Fruit fly (Drosophila melanogaster): Measurements from ENCODE around the gene Upf1.
A peak's percentile ranks its signal among the peaks of the same experiment; 100 is the strongest.

The Upf1 gene

DNA sequence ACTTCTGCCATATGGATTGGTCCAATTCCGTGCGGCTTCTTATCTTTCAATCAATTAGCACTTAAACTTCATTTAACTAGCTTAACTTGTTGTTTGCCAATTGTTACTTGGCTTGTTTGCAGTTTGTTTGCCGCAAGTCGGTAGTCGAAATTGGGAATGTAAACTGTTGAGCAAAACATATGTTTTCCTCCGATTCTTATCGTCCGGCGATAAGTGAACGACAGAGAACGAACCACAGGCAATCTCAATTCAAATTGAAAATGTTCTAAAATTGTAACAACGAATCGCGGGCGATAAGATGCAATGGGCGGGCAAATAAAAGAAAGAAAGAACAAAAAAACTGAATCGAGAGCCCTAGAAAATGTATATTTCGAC is 46.7 kb downstream of the Upf1 start:
- TF ChIP-seq fkh (GFP tag; optimal IDR thresholded peaks at IDR 0.05): peak; percentile 28
- no peak for TF ChIP-seq Met (GFP tag; optimal IDR thresholded peaks at IDR 0.05)
- TF ChIP-seq Eip78C (GFP tag): peak; percentile 56

DNA sequence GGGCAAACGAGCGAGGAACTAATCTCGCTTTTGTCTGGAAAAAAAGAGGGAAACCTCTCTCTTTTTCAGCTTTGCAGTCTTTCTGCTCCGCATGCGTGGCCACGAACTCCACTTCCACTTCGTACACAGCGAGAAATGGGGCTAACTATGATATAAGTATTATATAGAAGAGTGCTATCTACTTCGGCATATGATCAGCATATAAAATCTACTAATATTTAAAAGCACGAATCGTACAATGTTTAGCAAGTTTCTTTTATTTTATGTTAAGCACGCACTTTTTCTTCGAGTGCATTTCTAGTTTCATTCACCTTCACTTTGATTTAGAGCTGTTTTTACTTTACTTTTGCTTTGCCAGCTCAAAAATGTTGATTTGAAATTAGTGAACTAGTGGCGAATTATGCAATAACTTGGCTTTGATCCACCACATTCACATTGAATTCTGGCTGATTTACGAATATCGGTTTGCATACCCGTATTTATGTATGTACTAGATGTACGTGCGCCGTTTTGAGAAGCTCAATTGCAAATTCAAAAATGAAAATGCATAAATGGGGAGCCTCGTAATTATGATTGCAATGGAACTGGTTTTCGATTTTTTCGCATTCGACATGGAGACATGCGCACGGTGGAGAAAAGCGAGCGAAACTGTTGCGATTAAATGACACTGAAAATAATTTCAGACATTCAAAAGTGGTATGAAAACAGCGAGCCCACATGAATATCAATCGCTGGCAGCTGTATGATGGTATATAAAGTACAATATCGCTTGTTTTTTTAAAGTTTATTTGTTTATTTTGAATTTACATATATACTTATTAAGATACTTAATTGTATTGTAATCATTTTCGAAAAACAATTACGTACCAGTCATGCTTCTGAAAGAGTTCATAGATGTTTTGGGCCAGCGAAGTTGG is 47.4 kb downstream of the Upf1 start:
- TF ChIP-seq CG6163 (GFP tag; IDR thresholded peaks at IDR 0.05): peak; percentile 98
- peak; percentile 0 for TF ChIP-seq Eip93F (GFP tag; optimal IDR thresholded peaks at IDR 0.05)
- TF ChIP-seq Blimp-1 (GFP tag; optimal IDR thresholded peaks at IDR 0.05): peak; percentile 51
- peak; percentile 92 for TF ChIP-seq Sox14 (GFP tag; optimal IDR thresholded peaks at IDR 0.05)
- peak; percentile 86 for TF ChIP-seq esn (GFP tag; optimal IDR thresholded peaks at IDR 0.05)
- peak; percentile 86 for TF ChIP-seq CG9139 (GFP tag; optimal IDR thresholded peaks at IDR 0.05)
- TF ChIP-seq fd59A (GFP tag; optimal IDR thresholded peaks at IDR 0.05): peak; percentile 90
- peak; percentile 80 to 82 for TF ChIP-seq salr (GFP tag; optimal IDR thresholded peaks at IDR 0.05)
- TF ChIP-seq fkh (GFP tag; optimal IDR thresholded peaks at IDR 0.05): peak; percentile 2
- peak; percentile 95 for TF ChIP-seq dsx (GFP tag; optimal IDR thresholded peaks at IDR 0.05; ENCODE audit: poor library complexity, severe bottlenecking)
- peak; percentile 78 for TF ChIP-seq CG8319 (GFP tag; optimal IDR thresholded peaks at IDR 0.05)
- TF ChIP-seq CG6854 (GFP tag; optimal IDR thresholded peaks at IDR 0.05): peak; percentile 56
- peak; percentile 93 for TF ChIP-seq CG3919 (GFP tag; optimal IDR thresholded peaks at IDR 0.05)
- TF ChIP-seq Hr4 (GFP tag; optimal IDR thresholded peaks at IDR 0.05): peak; percentile 96
- peak; percentile 83 for TF ChIP-seq Sox15 (GFP tag; optimal IDR thresholded peaks at IDR 0.05)
- peak; percentile 89 for TF ChIP-seq CG16779 (tag; optimal IDR thresholded peaks at IDR 0.05)
- TF ChIP-seq Eip75B (GFP tag; optimal IDR thresholded peaks at IDR 0.05): peak; percentile 94
- peak; percentile 90 for TF ChIP-seq Ets96B (tag; optimal IDR thresholded peaks at IDR 0.05)
- TF ChIP-seq Smox (GFP tag; optimal IDR thresholded peaks at IDR 0.05): peak; percentile 75
- TF ChIP-seq CG34406 (GFP tag; optimal IDR thresholded peaks at IDR 0.05): peak; percentile 90
- peak; percentile 87 for TF ChIP-seq CG10631 (GFP tag; optimal IDR thresholded peaks at IDR 0.05)
- TF ChIP-seq svp (GFP tag): peak; percentile 88
- peak; percentile 85 for TF ChIP-seq spab (GFP tag; optimal IDR thresholded peaks at IDR 0.05)
- TF ChIP-seq OdsH (GFP tag; optimal IDR thresholded peaks at IDR 0.05): peak; percentile 93
- peak; percentile 82 for TF ChIP-seq Met (GFP tag; optimal IDR thresholded peaks at IDR 0.05)
- TF ChIP-seq Hr39 (GFP tag; optimal IDR thresholded peaks at IDR 0.05): peak; percentile 79
- peak; percentile 90 for TF ChIP-seq achi (GFP tag; optimal IDR thresholded peaks at IDR 0.05)
- peak; percentile 89 for TF ChIP-seq CG8632 (GFP tag; optimal IDR thresholded peaks at IDR 0.05)
- peak; percentile 81 for TF ChIP-seq cyc (GFP tag; optimal IDR thresholded peaks at IDR 0.05)
- TF ChIP-seq eg (GFP tag; IDR thresholded peaks at IDR 0.05): peak; percentile 98
- peak; percentile 94 for TF ChIP-seq CG4318 (GFP tag; optimal IDR thresholded peaks at IDR 0.05)
- TF ChIP-seq CG1621 (tag; optimal IDR thresholded peaks at IDR 0.05): peak; percentile 90
- TF ChIP-seq CG11294 (GFP tag; IDR thresholded peaks at IDR 0.05): peak; percentile 93
- peak; percentile 88 for TF ChIP-seq CG11762 (GFP tag; optimal IDR thresholded peaks at IDR 0.05; ENCODE audit: insufficient read depth)
- TF ChIP-seq Sox102F (GFP tag; optimal IDR thresholded peaks at IDR 0.05): peak; percentile 80
- TF ChIP-seq topi (GFP tag; optimal IDR thresholded peaks at IDR 0.05): peak; percentile 87
- peak; percentile 99 for TF ChIP-seq Eip78C (GFP tag)
- TF ChIP-seq dac (GFP tag; optimal IDR thresholded peaks at IDR 0.05): peak; percentile 91
- TF ChIP-seq Lpt (GFP tag; optimal IDR thresholded peaks at IDR 0.05): peak; percentile 93
- peak; percentile 93 for TF ChIP-seq CG6276 (GFP tag; optimal IDR thresholded peaks at IDR 0.05)
- TF ChIP-seq Ets21C (GFP tag; optimal IDR thresholded peaks at IDR 0.05): peak; percentile 61
- peak; percentile 81 for TF ChIP-seq CG31627 (GFP tag; optimal IDR thresholded peaks at IDR 0.05)
- TF ChIP-seq pdm3 (GFP tag; optimal IDR thresholded peaks at IDR 0.05): peak; percentile 93
- peak; percentile 92 for TF ChIP-seq CG7368 (GFP tag; optimal IDR thresholded peaks at IDR 0.05)
- TF ChIP-seq CG6808 (GFP tag; optimal IDR thresholded peaks at IDR 0.05): peak; percentile 93
- TF ChIP-seq CG11902 (GFP tag; optimal IDR thresholded peaks at IDR 0.05): peak; percentile 77
- peak; percentile 67 for TF ChIP-seq fd85E (GFP tag; optimal IDR thresholded peaks at IDR 0.05)
